Fruit fly (Drosophila melanogaster): ENCODE measurements around the gene Cyp12c1.

Cyp12c1 gene

dm6 chr3L:18686220-18686801 is at the start of gene Cyp12c1:
Gene Cyp12c1 (minus strand): TSS chr3L:18686319.
- TF ChIP-seq Dll (optimal IDR thresholded peaks at IDR 0.05) (no peak), pan (optimal IDR thresholded peaks at IDR 0.05) (no peak), CG8478 (optimal IDR thresholded peaks at IDR 0.05) (no peak)

dm6 chr3L:18723172-18723571 is 37.1 kb upstream of the Cyp12c1 start, which contains the start of gene CG12477:
Gene CG12477 (minus strand): TSS chr3L:18723272.
- no peak for TF ChIP-seq Dll (optimal IDR thresholded peaks at IDR 0.05)
- no peak for TF ChIP-seq EcR (GFP tag; optimal IDR thresholded peaks at IDR 0.05)
- no peak for TF ChIP-seq usp (GFP tag; optimal IDR thresholded peaks at IDR 0.05)
- TF ChIP-seq pan (optimal IDR thresholded peaks at IDR 0.05): no peak
- no peak for TF ChIP-seq CG8478 (optimal IDR thresholded peaks at IDR 0.05)
- TF ChIP-seq psq (optimal IDR thresholded peaks at IDR 0.05): no peak

- no peak for TF ChIP-seq CG8478 (optimal IDR thresholded peaks at IDR 0.05)
- no peak for TF ChIP-seq EcR (GFP tag; optimal IDR thresholded peaks at IDR 0.05)
- no peak for TF ChIP-seq pan (optimal IDR thresholded peaks at IDR 0.05)
- TF ChIP-seq psq (optimal IDR thresholded peaks at IDR 0.05): no peak
- no peak for TF ChIP-seq usp (GFP tag; optimal IDR thresholded peaks at IDR 0.05)
- TF ChIP-seq Dll (optimal IDR thresholded peaks at IDR 0.05): no peak
Measured at dm6 chr3L:18698312-18698711, 12.2 kb upstream of the Cyp12c1 start, which contains the start of gene Dic4. Gene Dic4 (minus strand): TSS chr3L:18698412.

dm6 chr3L:18693887-18694286 is 7.8 kb upstream of the Cyp12c1 start, which contains the start of gene CG6893:
Gene CG6893 (plus strand): TSS chr3L:18694187.
- TF ChIP-seq usp (GFP tag; optimal IDR thresholded peaks at IDR 0.05) (no peak), pan (optimal IDR thresholded peaks at IDR 0.05) (no peak), CG8478 (optimal IDR thresholded peaks at IDR 0.05) (no peak), EcR (GFP tag; optimal IDR thresholded peaks at IDR 0.05) (no peak), Dll (optimal IDR thresholded peaks at IDR 0.05) (no peak), psq (optimal IDR thresholded peaks at IDR 0.05) (no peak)

- TF ChIP-seq psq (optimal IDR thresholded peaks at IDR 0.05): no peak
- no peak for TF ChIP-seq CG8478 (optimal IDR thresholded peaks at IDR 0.05)
- no peak for TF ChIP-seq pan (optimal IDR thresholded peaks at IDR 0.05)
- TF ChIP-seq usp (GFP tag; optimal IDR thresholded peaks at IDR 0.05): no peak
- TF ChIP-seq EcR (GFP tag; optimal IDR thresholded peaks at IDR 0.05): no peak
- TF ChIP-seq Dll (optimal IDR thresholded peaks at IDR 0.05): no peak
Measured at dm6 chr3L:18683846-18684245, 2.3 kb downstream of the Cyp12c1 start, which contains the start of gene Chmp1. Gene Chmp1 (minus strand): TSS chr3L:18684061.

dm6 chr3L:18681550-18682217 is 4.4 kb downstream of the Cyp12c1 start, which contains the start of the genes Sgf11 and CG32202:
Gene Sgf11 (minus strand): TSS chr3L:18681836.
Gene CG32202 (plus strand): TSS chr3L:18682184.
- no peak for TF ChIP-seq psq (optimal IDR thresholded peaks at IDR 0.05)
- TF ChIP-seq pan (optimal IDR thresholded peaks at IDR 0.05): no peak
- no peak for TF ChIP-seq CG8478 (optimal IDR thresholded peaks at IDR 0.05)
- TF ChIP-seq Dll (optimal IDR thresholded peaks at IDR 0.05): no peak
- no peak for TF ChIP-seq usp (GFP tag; optimal IDR thresholded peaks at IDR 0.05)
- TF ChIP-seq EcR (GFP tag; optimal IDR thresholded peaks at IDR 0.05): no peak

- no peak for TF ChIP-seq CG8478 (optimal IDR thresholded peaks at IDR 0.05)
- no peak for TF ChIP-seq psq (optimal IDR thresholded peaks at IDR 0.05)
- no peak for TF ChIP-seq EcR (GFP tag; optimal IDR thresholded peaks at IDR 0.05)
- TF ChIP-seq Dll (optimal IDR thresholded peaks at IDR 0.05): no peak
- TF ChIP-seq pan (optimal IDR thresholded peaks at IDR 0.05): no peak
- no peak for TF ChIP-seq usp (GFP tag; optimal IDR thresholded peaks at IDR 0.05)
Measured at dm6 chr3L:18675363-18675866, 10.7 kb downstream of the Cyp12c1 start, which contains the start of the genes GNBP2 and GNBP1. Gene GNBP2 (minus strand): TSS chr3L:18675413. Gene GNBP1 (plus strand): TSS chr3L:18675800.

- TF ChIP-seq Dll (optimal IDR thresholded peaks at IDR 0.05) (no peak), psq (optimal IDR thresholded peaks at IDR 0.05) (no peak), CG8478 (optimal IDR thresholded peaks at IDR 0.05) (no peak), usp (GFP tag; optimal IDR thresholded peaks at IDR 0.05) (no peak)
Measured at dm6 chr3L:18672986-18673633, 13.0 kb downstream of the Cyp12c1 start, which contains the start of gene Capr. Gene Capr (minus strand): TSS chr3L:18673324.

dm6 chr3L:18672203-18672602 is 13.9 kb downstream of the Cyp12c1 start:
- TF ChIP-seq Dll (optimal IDR thresholded peaks at IDR 0.05) (no peak), pan (optimal IDR thresholded peaks at IDR 0.05) (no peak), usp (GFP tag; optimal IDR thresholded peaks at IDR 0.05) (no peak), EcR (GFP tag; optimal IDR thresholded peaks at IDR 0.05) (no peak), CG8478 (optimal IDR thresholded peaks at IDR 0.05) (no peak), psq (optimal IDR thresholded peaks at IDR 0.05) (no peak)

dm6 chr3L:18669874-18670273 is 16.2 kb downstream of the Cyp12c1 start:
- TF ChIP-seq pan (optimal IDR thresholded peaks at IDR 0.05) (no peak), Dll (optimal IDR thresholded peaks at IDR 0.05) (no peak), psq (optimal IDR thresholded peaks at IDR 0.05) (no peak), EcR (GFP tag; optimal IDR thresholded peaks at IDR 0.05) (no peak), CG8478 (optimal IDR thresholded peaks at IDR 0.05) (no peak), usp (GFP tag; optimal IDR thresholded peaks at IDR 0.05) (no peak)

- TF ChIP-seq Dll (optimal IDR thresholded peaks at IDR 0.05): no peak
- no peak for TF ChIP-seq psq (optimal IDR thresholded peaks at IDR 0.05)
- TF ChIP-seq EcR (GFP tag; optimal IDR thresholded peaks at IDR 0.05): no peak
- TF ChIP-seq CG8478 (optimal IDR thresholded peaks at IDR 0.05): no peak
- no peak for TF ChIP-seq pan (optimal IDR thresholded peaks at IDR 0.05)
- no peak for TF ChIP-seq usp (GFP tag; optimal IDR thresholded peaks at IDR 0.05)
Measured at dm6 chr3L:18667115-18667514, 19.0 kb downstream of the Cyp12c1 start, which contains the start of gene CG42495. Gene CG42495 (plus strand): TSS chr3L:18667361.

Measured in whole organism.